Worm (Caenorhabditis elegans) whole organism, L2 larva: Measurements from ENCODE around the gene F10C1.9.

ENCODE experiments used
- ama-1 ChIP-seq: fragments of 150-350 bp; optimal IDR thresholded peaks from 2 replicates; lab custom pipeline; 2018; ENCODE audit warnings: inconsistent platforms
- elt-3 ChIP-seq: sonication (generic microtip); optimal IDR thresholded peaks from 2 replicates; lab custom pipeline; 2017; ENCODE audit warnings: missing biosample characterization, missing genetic modification characterization
- lin-11 ChIP-seq: fragments of 150-350 bp; sonication (generic microtip); optimal IDR thresholded peaks from 2 replicates; lab custom pipeline; 2014; ENCODE audit warnings: missing biosample characterization, missing genetic modification characterization, inconsistent platforms, mixed read lengths
- nhr-10 ChIP-seq: sonication (generic microtip); optimal IDR thresholded peaks from 2 replicates; lab custom pipeline; 2017; ENCODE audit warnings: missing biosample characterization, missing genetic modification characterization
- nhr-12 ChIP-seq: fragments of 150-350 bp; optimal IDR thresholded peaks from 2 replicates; lab custom pipeline; 2014; ENCODE audit warnings: missing biosample characterization, missing genetic modification characterization
- nhr-77 ChIP-seq: fragments of 150-350 bp; optimal IDR thresholded peaks from 2 replicates; lab custom pipeline; 2014; ENCODE audit warnings: missing biosample characterization, missing genetic modification characterization
- sem-4 ChIP-seq: fragments of 150-350 bp; optimal IDR thresholded peaks from 2 replicates; lab custom pipeline; 2014; ENCODE audit warnings: missing biosample characterization, missing genetic modification reagents, missing genetic modification characterization

DNA sequence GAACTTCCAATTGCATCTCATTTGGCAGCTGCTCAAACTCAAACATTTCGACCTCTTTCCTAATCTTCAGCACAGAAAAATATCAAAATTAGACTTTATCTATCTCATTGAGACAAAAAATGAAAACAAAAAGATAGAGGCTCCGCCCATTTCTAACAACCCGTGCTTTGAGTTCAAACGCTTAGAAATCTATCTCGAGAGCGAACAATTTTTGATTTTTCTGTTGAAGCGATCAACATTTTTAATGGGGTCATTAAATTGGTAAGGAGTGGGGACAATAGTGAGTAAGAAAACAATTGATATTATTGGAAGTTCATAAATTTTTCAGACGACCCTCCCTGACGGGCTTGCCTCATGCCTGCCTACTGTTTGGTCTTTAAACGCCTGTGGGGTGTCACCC is 46.2 kb downstream of the F10C1.9 start, which contains the start of the genes C25H3.10 and C25H3.1:
- TF ChIP-seq lin-11 (tag; lab: Kevin White, UChicago), result no peak
- TF ChIP-seq sem-4, result no peak
- TF ChIP-seq nhr-77 (tag; lab: Kevin White, UChicago), result no peak
- TF ChIP-seq nhr-10 (tag; lab: Kevin White, UChicago), result no peak
- TF ChIP-seq elt-3 (tag; lab: Kevin White, UChicago), result no peak
- TF ChIP-seq nhr-12 (tag; lab: Kevin White, UChicago), result no peak
- no peak for TF ChIP-seq ama-1
